Worm (Caenorhabditis elegans) whole organism, L3 larva: ENCODE results near the gene Y71H2B.11.

Experiments used
- ZK546.5 ChIP-seq: sonication (generic microtip); optimal IDR thresholded peaks from 2 replicates; lab custom pipeline; 2017; ENCODE audit warnings: missing biosample characterization, missing genetic modification characterization
- ceh-82 ChIP-seq: fragments of 150-350 bp; optimal IDR thresholded peaks from 2 replicates; lab custom pipeline; 2014; ENCODE audit warnings: missing biosample characterization, missing genetic modification characterization
- ceh-9 ChIP-seq: sonication (generic microtip); optimal IDR thresholded peaks from 2 replicates; lab custom pipeline; 2018; ENCODE audit warnings: missing biosample characterization, missing genetic modification characterization
- elt-2 ChIP-seq: sonication (generic microtip); optimal IDR thresholded peaks from 2 replicates; lab custom pipeline; 2016; ENCODE audit warnings: missing genetic modification reagents, mild to moderate bottlenecking, missing genetic modification characterization, missing compliant biosample characterization
- eor-1 ChIP-seq, 2 experiments: fragments of 150-350 bp; optimal IDR thresholded peaks; 2 replicates each; lab custom pipeline; 2014 to 2018; ENCODE audit warnings: missing biosample characterization in 2 of 2, missing genetic modification characterization in 2 of 2
- fkh-2 ChIP-seq: fragments of 150-350 bp; optimal IDR thresholded peaks from 2 replicates; lab custom pipeline; 2014; ENCODE audit warnings: missing biosample characterization, missing genetic modification reagents, missing genetic modification characterization
- hmg-11 ChIP-seq: sonication (generic microtip); optimal IDR thresholded peaks from 2 replicates; lab custom pipeline; 2016; ENCODE audit warnings: missing genetic modification characterization, missing compliant biosample characterization
- lin-15B ChIP-seq: fragments of 150-350 bp; optimal IDR thresholded peaks from 2 replicates; lab custom pipeline; 2014; ENCODE audit warnings: missing biosample characterization, missing genetic modification characterization
- lsy-12 ChIP-seq: sonication (generic microtip); optimal IDR thresholded peaks from 2 replicates; lab custom pipeline; 2016; ENCODE audit warnings: mild to moderate bottlenecking, missing genetic modification characterization, missing compliant biosample characterization
- mml-1 ChIP-seq: fragments of 150-350 bp; sonication (generic microtip); optimal IDR thresholded peaks from 3 replicates; lab custom pipeline; 2014; ENCODE audit warnings: missing biosample characterization, missing genetic modification characterization
- nfya-1 ChIP-seq: sonication (generic microtip); optimal IDR thresholded peaks from 2 replicates; lab custom pipeline; 2017; ENCODE audit warnings: missing genetic modification characterization, mild to moderate bottlenecking, missing compliant biosample characterization, antibody characterized with exemption, moderate library complexity; ENCODE audit not compliant: insufficient read depth
- nhr-23 ChIP-seq: fragments of 150-350 bp; optimal IDR thresholded peaks from 2 replicates; lab custom pipeline; 2014; ENCODE audit warnings: missing biosample characterization, missing genetic modification reagents, missing genetic modification characterization
- nhr-237 ChIP-seq: fragments of 150-350 bp; optimal IDR thresholded peaks from 2 replicates; lab custom pipeline; 2014; ENCODE audit warnings: missing biosample characterization, missing genetic modification characterization
- nhr-25 ChIP-seq: sonication (generic microtip); optimal IDR thresholded peaks from 2 replicates; lab custom pipeline; 2017; ENCODE audit warnings: missing biosample characterization, missing genetic modification characterization
- nhr-67 ChIP-seq: fragments of 150-350 bp; optimal IDR thresholded peaks from 2 replicates; lab custom pipeline; 2014; ENCODE audit warnings: missing biosample characterization, missing genetic modification characterization
- nhr-76 ChIP-seq: fragments of 150-350 bp; sonication (generic microtip); optimal IDR thresholded peaks from 5 replicates; lab custom pipeline; 2014; ENCODE audit warnings: missing biosample characterization, missing genetic modification characterization
- pha-4 ChIP-seq: fragments of 150-350 bp; optimal IDR thresholded peaks from 2 replicates; lab custom pipeline; 2014; ENCODE audit warnings: missing biosample characterization, missing genetic modification reagents, missing genetic modification characterization
- pqm-1 ChIP-seq: fragments of 150-350 bp; optimal IDR thresholded peaks from 2 replicates; lab custom pipeline; 2017; ENCODE audit warnings: missing biosample characterization, missing genetic modification characterization, inconsistent platforms
- sea-2 ChIP-seq: fragments of 150-350 bp; sonication (generic microtip); optimal IDR thresholded peaks from 4 replicates; lab custom pipeline; 2014; ENCODE audit warnings: missing biosample characterization, missing genetic modification reagents, missing genetic modification characterization
- zag-1 ChIP-seq: fragments of 150-350 bp; optimal IDR thresholded peaks from 2 replicates; lab custom pipeline; 2014; ENCODE audit warnings: missing biosample characterization, missing genetic modification characterization
- ztf-4 ChIP-seq: fragments of 150-350 bp; optimal IDR thresholded peaks from 2 replicates; lab custom pipeline; 2014; ENCODE audit warnings: missing biosample characterization, missing genetic modification characterization

The Y71H2B.11 gene

ce11 chrIII:2647194-2647925 is 43.6 kb downstream of the Y71H2B.11 start (continued):
- TF ChIP-seq fkh-2 (tag; lab: Kevin White, UChicago) (no peak), hmg-11 (tag; lab: Kevin White, UChicago) (no peak), nhr-67 (no peak), mml-1 (tag; lab: Kevin White, UChicago) (no peak), nhr-76 (tag; lab: Kevin White, UChicago) (no peak), nhr-237 (tag; lab: Kevin White, UChicago) (no peak), zag-1 (no peak), elt-2 (peak; percentile 67), ZK546.5 (tag; lab: Kevin White, UChicago) (no peak), lsy-12 (tag; lab: Kevin White, UChicago) (no peak), ztf-4 (tag; lab: Kevin White, UChicago) (no peak), nfya-1 (tag; lab: Kevin White, UChicago) (no peak)

- TF ChIP-seq ceh-82 (tag; lab: Kevin White, UChicago) (no peak), nhr-25 (peak; percentile 51)
Observed at ce11 chrIII:2651519-2651918, 47.7 kb downstream of the Y71H2B.11 start.

- TF ChIP-seq pqm-1 (tag; lab: Kevin White, UChicago) (peak; percentile 69), lin-15B (tag; lab: Kevin White, UChicago) (no peak), eor-1 (tag; optimal IDR thresholded peaks at IDR 0.05; lab: Kevin White, UChicago) (no peak), elt-2 (peak; percentile 73), pha-4 (tag; lab: Kevin White, UChicago) (peak; percentile 57), mml-1 (tag; lab: Kevin White, UChicago) (no peak)
- TF ChIP-seq, all 47 proteins: peak for 3
Observed at ce11 chrIII:2652704-2653566, 49.2 kb downstream of the Y71H2B.11 start.

ce11 chrIII:2656168-2656567 is 52.4 kb downstream of the Y71H2B.11 start:
- TF ChIP-seq sea-2 (GFP tag; lab: Kevin White, UChicago) (no peak), hmg-11 (tag; lab: Kevin White, UChicago) (peak; percentile 27), ceh-9 (tag; lab: Kevin White, UChicago) (no peak), nhr-23 (tag; lab: Kevin White, UChicago) (peak; percentile 10), nhr-25 (peak; percentile 29)
